Fruit fly (Drosophila melanogaster) whole organism, wandering third instar larva: ENCODE results near the gene Rim.

Experiments used
- Abd-B ChIP-seq: fragments of >200 bp; optimal IDR thresholded peaks from 2 replicates; lab custom pipeline; 2017; ENCODE audit warnings: missing biosample characterization, missing genetic modification characterization
- CG32264 ChIP-seq: fragments of 200-800 bp; sonication (Bioruptor generic); optimal IDR thresholded peaks from 2 replicates; lab custom pipeline; 2016; ENCODE audit warnings: missing biosample characterization, missing genetic modification characterization
- CrebA ChIP-seq: fragments of 200-800 bp; sonication (Bioruptor generic); optimal IDR thresholded peaks from 2 replicates; lab custom pipeline; 2016; ENCODE audit warnings: missing biosample characterization, mild to moderate bottlenecking, missing genetic modification characterization, borderline replicate concordance
- Dfd ChIP-seq: fragments of >200 bp; optimal IDR thresholded peaks from 2 replicates; lab custom pipeline; 2017; ENCODE audit warnings: missing biosample characterization, missing genetic modification characterization
- Dif ChIP-seq: fragments of 200-275, 200-300 bp; sonication (Bioruptor generic); optimal IDR thresholded peaks from 2 replicates; lab custom pipeline; 2018; ENCODE audit warnings: missing biosample characterization, missing genetic modification characterization; ENCODE audit not compliant: partially characterized antibody
- GATAd ChIP-seq: sonication (Bioruptor generic); optimal IDR thresholded peaks from 2 replicates; lab custom pipeline; 2016; ENCODE audit warnings: missing biosample characterization, missing genetic modification characterization
- Hnf4 ChIP-seq: fragments of 200-800 bp; sonication (Bioruptor generic); optimal IDR thresholded peaks from 2 replicates; lab custom pipeline; 2016; ENCODE audit warnings: missing biosample characterization, mild to moderate bottlenecking, missing genetic modification characterization
- Hr78 ChIP-seq: fragments of >200 bp; optimal IDR thresholded peaks from 2 replicates; lab custom pipeline; 2017; ENCODE audit warnings: missing biosample characterization, missing genetic modification characterization
- Hr83 ChIP-seq: fragments of 200-300 bp; sonication (Bioruptor generic); optimal IDR thresholded peaks from 2 replicates; lab custom pipeline; 2016; ENCODE audit warnings: missing biosample characterization, mild to moderate bottlenecking, missing genetic modification characterization, moderate library complexity; ENCODE audit not compliant: poor library complexity, severe bottlenecking
- Jra ChIP-seq: sonication (Bioruptor generic); optimal IDR thresholded peaks from 2 replicates; lab custom pipeline; 2016; ENCODE audit warnings: missing biosample characterization, missing genetic modification characterization
- Mio ChIP-seq: sonication (Bioruptor generic); optimal IDR thresholded peaks from 2 replicates; lab custom pipeline; 2016; ENCODE audit warnings: missing biosample characterization, missing genetic modification characterization
- N ChIP-seq: fragments of >200 bp; optimal IDR thresholded peaks from 2 replicates; lab custom pipeline; 2018; ENCODE audit warnings: missing biosample characterization, missing external identifiers, missing genetic modification characterization
- OdsH ChIP-seq: fragments of 200-800 bp; sonication (Bioruptor generic); optimal IDR thresholded peaks from 2 replicates; lab custom pipeline; 2016; ENCODE audit warnings: missing biosample characterization, mild to moderate bottlenecking, missing genetic modification characterization
- Rel ChIP-seq, 2 experiments: fragments of 200-800 bp; sonication (Bioruptor generic) in 1 of 2; optimal IDR thresholded peaks; 2 replicates in 1 of 2; 3 replicates in 1 of 2; lab custom pipeline; 2016 to 2019; ENCODE audit warnings: mild to moderate bottlenecking in 2 of 2, missing biosample characterization in 2 of 2, missing genetic modification characterization in 2 of 2, moderate library complexity in 1 of 2
- Sp1 ChIP-seq: fragments of 200-800 bp; sonication (Bioruptor generic); optimal IDR thresholded peaks from 3 replicates; lab custom pipeline; 2019; ENCODE audit warnings: missing biosample characterization, mild to moderate bottlenecking, missing genetic modification characterization, moderate library complexity
- Vsx2 ChIP-seq: fragments of 200-300, 225-300 bp; sonication (Bioruptor generic); optimal IDR thresholded peaks from 2 replicates; lab custom pipeline; 2018; ENCODE audit warnings: missing biosample characterization, missing genetic modification characterization; ENCODE audit not compliant: partially characterized antibody
- br ChIP-seq: fragments of 200-800 bp; sonication (Bioruptor generic); optimal IDR thresholded peaks from 2 replicates; lab custom pipeline; 2016; ENCODE audit warnings: missing biosample characterization, missing genetic modification characterization
- brk ChIP-seq: fragments of 200-800 bp; sonication (Bioruptor generic); optimal IDR thresholded peaks from 2 replicates; lab custom pipeline; 2016; ENCODE audit warnings: missing biosample characterization, mild to moderate bottlenecking, missing genetic modification characterization
- dl ChIP-seq, 2 experiments: fragments of 175-275, 200-275 bp in 1 of 2; fragments of 200-275 bp in 1 of 2; sonication (Bioruptor generic); optimal IDR thresholded peaks; lab custom pipeline; 2018; ENCODE audit warnings: mild to moderate bottlenecking in 2 of 2, missing biosample characterization in 2 of 2, missing genetic modification characterization in 2 of 2, moderate library complexity in 2 of 2; ENCODE audit not compliant: partially characterized antibody in 2 of 2, insufficient read depth in 1 of 2
- dmrt93B ChIP-seq: fragments of 200-800 bp; sonication (Bioruptor generic); optimal IDR thresholded peaks from 2 replicates; lab custom pipeline; 2018; ENCODE audit warnings: missing biosample characterization, mild to moderate bottlenecking, missing genetic modification characterization
- ey ChIP-seq: fragments of 200-800 bp; sonication (Bioruptor generic); optimal IDR thresholded peaks from 2 replicates; lab custom pipeline; 2016; ENCODE audit warnings: missing biosample characterization, missing genetic modification characterization
- foxo ChIP-seq, 2 experiments: fragments of 200-800 bp; sonication (Bioruptor generic); optimal IDR thresholded peaks; 2 replicates in 1 of 2; 3 replicates in 1 of 2; lab custom pipeline; 2016 to 2017; ENCODE audit warnings: missing biosample characterization in 2 of 2, missing genetic modification characterization in 2 of 2
- fru ChIP-seq: fragments of 200-800 bp; sonication (Bioruptor generic); optimal IDR thresholded peaks from 3 replicates; lab custom pipeline; 2016; ENCODE audit warnings: missing biosample characterization, mild to moderate bottlenecking, missing genetic modification characterization
- h ChIP-seq: fragments of 200-800 bp; sonication (Bioruptor generic); optimal IDR thresholded peaks from 3 replicates; lab custom pipeline; 2016; ENCODE audit warnings: missing biosample characterization, mild to moderate bottlenecking, missing genetic modification characterization
- jim ChIP-seq: fragments of 175-275, 200-325 bp; sonication (Bioruptor generic); optimal IDR thresholded peaks from 2 replicates; lab custom pipeline; 2016; ENCODE audit warnings: missing biosample characterization, mild to moderate bottlenecking, missing genetic modification characterization
- lola ChIP-seq: fragments of >200 bp; optimal IDR thresholded peaks from 2 replicates; lab custom pipeline; 2017; ENCODE audit warnings: missing biosample characterization, missing genetic modification characterization
- pan ChIP-seq: fragments of >200 bp; optimal IDR thresholded peaks from 2 replicates; lab custom pipeline; 2017
- psq ChIP-seq: fragments of 200-800 bp; sonication (Bioruptor generic); optimal IDR thresholded peaks from 3 replicates; lab custom pipeline; 2017; ENCODE audit warnings: missing biosample characterization, mild to moderate bottlenecking, missing genetic modification characterization, moderate library complexity
- rgr ChIP-seq: fragments of 200-800 bp; sonication (Bioruptor generic); optimal IDR thresholded peaks from 3 replicates; lab custom pipeline; 2016; ENCODE audit warnings: missing biosample characterization, mild to moderate bottlenecking, missing genetic modification characterization
- sage ChIP-seq: fragments of 200-800 bp; sonication (Bioruptor generic); optimal IDR thresholded peaks from 2 replicates; lab custom pipeline; 2016; ENCODE audit warnings: missing biosample characterization, mild to moderate bottlenecking, missing genetic modification characterization
- sv ChIP-seq: fragments of 200-800 bp; sonication (Bioruptor generic); optimal IDR thresholded peaks from 3 replicates; lab custom pipeline; 2016; ENCODE audit warnings: missing biosample characterization, missing genetic modification characterization
- tai ChIP-seq: sonication (Bioruptor generic); optimal IDR thresholded peaks from 2 replicates; lab custom pipeline; 2016; ENCODE audit warnings: missing biosample characterization, missing genetic modification characterization
- usp ChIP-seq: fragments of >200 bp; optimal IDR thresholded peaks from 2 replicates; lab custom pipeline; 2017; ENCODE audit warnings: missing biosample characterization, missing genetic modification characterization
- woc ChIP-seq: sonication (Bioruptor generic); optimal IDR thresholded peaks from 2 replicates; lab custom pipeline; 2016; ENCODE audit warnings: missing biosample characterization, mild to moderate bottlenecking, missing genetic modification characterization

Rim gene

dm6 chr3R:17916478-17916877 lies at the start of gene Rim:
Gene Rim, minus strand, starts transcription at chr3R:17916578.
- no peak for TF ChIP-seq tai (GFP tag; lab: Kevin White, UChicago)
- TF ChIP-seq jim (GFP tag; lab: Kevin White, UChicago), result no peak
- TF ChIP-seq CrebA (GFP tag; lab: Kevin White, UChicago), result no peak
- TF ChIP-seq sv (GFP tag; lab: Kevin White, UChicago), result no peak
- no peak for TF ChIP-seq Mio
- no peak for TF ChIP-seq pan (lab: Kevin White, UChicago)
- TF ChIP-seq Dfd, result no peak
- TF ChIP-seq ey (GFP tag; lab: Kevin White, UChicago), result no peak
- TF ChIP-seq Abd-B (GFP tag; lab: Kevin White, UChicago), result no peak
- TF ChIP-seq fru (GFP tag; lab: Kevin White, UChicago), result no peak
- no peak for TF ChIP-seq Vsx2 (GFP tag; lab: Kevin White, UChicago)
- TF ChIP-seq brk (GFP tag; lab: Kevin White, UChicago), result no peak
- TF ChIP-seq N (GFP tag; lab: Kevin White, UChicago), result no peak
- no peak for TF ChIP-seq h (GFP tag; lab: Kevin White, UChicago)
- no peak for TF ChIP-seq Hr78 (GFP tag; lab: Kevin White, UChicago)
- TF ChIP-seq dl (GFP tag; optimal IDR thresholded peaks at IDR 0.05; lab: Kevin White, UChicago; ENCODE audit: insufficient read depth in 1 of 2, partially characterized antibody in 2 of 2), result no peak
- TF ChIP-seq sage, result no peak
- no peak for TF ChIP-seq Hr83
- no peak for TF ChIP-seq Jra

- TF ChIP-seq Hr83, result no peak
- no peak for TF ChIP-seq br (GFP tag; lab: Kevin White, UChicago)
- peak; percentile 37 for TF ChIP-seq rgr (GFP tag; lab: Kevin White, UChicago)
Measured at dm6 chr3R:17966013-17966412, 49.6 kb upstream of the Rim start.

- TF ChIP-seq ey (GFP tag; lab: Kevin White, UChicago), result no peak
- peak; percentile 12 for TF ChIP-seq h (GFP tag; lab: Kevin White, UChicago)
- TF ChIP-seq Hr83, result peak; percentile 1
Measured at dm6 chr3R:17965381-17965780, 49.0 kb upstream of the Rim start.

- TF ChIP-seq Mio (no peak), CG32264 (GFP tag; lab: Kevin White, UChicago) (no peak), woc (GFP tag; lab: Kevin White, UChicago) (no peak), Dif (no peak), rgr (GFP tag; lab: Kevin White, UChicago) (no peak), sage (no peak), Rel (GFP tag; optimal IDR thresholded peaks at IDR 0.05; lab: Kevin White, UChicago) (no peak), Rel (tag; optimal IDR thresholded peaks at IDR 0.05; lab: Kevin White, UChicago) (no peak), h (GFP tag; lab: Kevin White, UChicago) (no peak), Abd-B (GFP tag; lab: Kevin White, UChicago) (no peak), jim (GFP tag; lab: Kevin White, UChicago) (no peak), dl (GFP tag; optimal IDR thresholded peaks at IDR 0.05; lab: Kevin White, UChicago; ENCODE audit: insufficient read depth in 1 of 2, partially characterized antibody in 2 of 2) (no peak), lola (GFP tag; lab: Kevin White, UChicago) (no peak), Hr83 (no peak), fru (GFP tag; lab: Kevin White, UChicago) (no peak), brk (GFP tag; lab: Kevin White, UChicago) (no peak), Hnf4 (GFP tag; lab: Kevin White, UChicago) (no peak), GATAd (GFP tag; lab: Kevin White, UChicago) (no peak), br (GFP tag; lab: Kevin White, UChicago) (no peak), Sp1 (GFP tag; lab: Kevin White, UChicago) (no peak), usp (no peak)
- TF ChIP-seq, all 38 proteins: peak for 0
Measured at dm6 chr3R:17958304-17958703, 41.9 kb upstream of the Rim start.

- peak; percentile 47 for TF ChIP-seq fru (GFP tag; lab: Kevin White, UChicago)
- TF ChIP-seq Sp1 (GFP tag; lab: Kevin White, UChicago), result peak; percentile 5
- no peak for TF ChIP-seq dmrt93B (GFP tag; lab: Kevin White, UChicago)
- peak in 1 of 2 experiments; percentile 47 for TF ChIP-seq foxo (GFP tag; optimal IDR thresholded peaks at IDR 0.05; lab: Kevin White, UChicago)
- TF ChIP-seq ey (GFP tag; lab: Kevin White, UChicago), result peak; percentile 42
- TF ChIP-seq h (GFP tag; lab: Kevin White, UChicago), result peak; percentile 50
- peak; percentile 26 for TF ChIP-seq rgr (GFP tag; lab: Kevin White, UChicago)
- peak; percentile 18 for TF ChIP-seq br (GFP tag; lab: Kevin White, UChicago)
- TF ChIP-seq OdsH (GFP tag; lab: Kevin White, UChicago), result peak; percentile 40
- no peak for TF ChIP-seq psq (GFP tag; lab: Kevin White, UChicago)
Measured at dm6 chr3R:17957782-17958181, 41.4 kb upstream of the Rim start.
